Worm (Caenorhabditis elegans): ENCODE data around the gene tsp-5.

Gene tsp-5

ce11 chrIV:13591645-13592044, at the start of gene tsp-5:
Gene tsp-5 (minus strand): TSS chrIV:13591745.
- TF ChIP-seq tab-1 (GFP tag; IDR thresholded peaks at IDR 0.05) = no peak

DNA sequence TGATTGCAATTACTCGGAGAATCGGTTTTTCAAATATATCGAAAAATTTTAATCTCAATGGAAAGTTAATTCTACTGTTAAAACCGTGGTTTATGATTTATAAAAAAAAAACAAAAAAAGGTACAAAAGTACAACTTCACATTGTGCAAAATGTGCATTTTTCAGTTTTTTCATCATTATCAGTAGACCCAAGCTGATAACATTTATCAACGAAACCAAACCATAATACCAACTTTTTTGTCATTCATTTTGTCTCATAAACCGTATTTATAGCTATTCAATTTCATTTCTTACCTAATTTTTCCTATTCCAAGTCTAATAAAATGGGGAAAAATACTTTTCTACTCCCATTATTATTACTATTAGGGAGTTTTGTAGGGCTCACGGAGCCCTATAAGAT, 47.5 kb upstream of the tsp-5 start, which contains the start of gene ugt-22:
ugt-22 (plus strand) TSS at position 234 of the 400 bp plus-strand sequence.
- TF ChIP-seq cog-1 (tag; optimal IDR thresholded peaks at IDR 0.05) = no peak
- no peak for TF ChIP-seq ref-1 (GFP tag; conservative IDR thresholded peaks at IDR 0.05)
- no peak for TF ChIP-seq klf-2 (GFP tag; conservative IDR thresholded peaks at IDR 0.05)
- TF ChIP-seq med-1 (GFP tag; optimal IDR thresholded peaks at IDR 0.05; ENCODE audit: insufficient read depth) = no peak
- no peak for TF ChIP-seq tab-1 (GFP tag; IDR thresholded peaks at IDR 0.05)
- no peak for TF ChIP-seq flt-1 (GFP tag; IDR thresholded peaks at IDR 0.05)
- TF ChIP-seq T22C8.4 (GFP tag; IDR thresholded peaks at IDR 0.05) = no peak
- no peak for TF ChIP-seq ztf-23 (GFP tag; IDR thresholded peaks at IDR 0.05)

- TF ChIP-seq ztf-23 (GFP tag; IDR thresholded peaks at IDR 0.05) = no peak
- TF ChIP-seq flt-1 (GFP tag; IDR thresholded peaks at IDR 0.05) = no peak
- TF ChIP-seq ztf-29 (GFP tag; IDR thresholded peaks at IDR 0.05) = no peak
- TF ChIP-seq tab-1 (GFP tag; IDR thresholded peaks at IDR 0.05) = no peak
- TF ChIP-seq klf-2 (GFP tag; conservative IDR thresholded peaks at IDR 0.05) = no peak
- no peak for TF ChIP-seq med-1 (GFP tag; optimal IDR thresholded peaks at IDR 0.05; ENCODE audit: insufficient read depth)
- TF ChIP-seq T22C8.4 (GFP tag; IDR thresholded peaks at IDR 0.05) = no peak
- TF ChIP-seq ref-1 (GFP tag; conservative IDR thresholded peaks at IDR 0.05) = no peak
- no peak for TF ChIP-seq cog-1 (tag; optimal IDR thresholded peaks at IDR 0.05)
Observed at ce11 chrIV:13636975-13637374, 45.4 kb upstream of the tsp-5 start, which contains the start of gene C08F11.7. Gene C08F11.7 (plus strand): TSS chrIV:13637275.

DNA sequence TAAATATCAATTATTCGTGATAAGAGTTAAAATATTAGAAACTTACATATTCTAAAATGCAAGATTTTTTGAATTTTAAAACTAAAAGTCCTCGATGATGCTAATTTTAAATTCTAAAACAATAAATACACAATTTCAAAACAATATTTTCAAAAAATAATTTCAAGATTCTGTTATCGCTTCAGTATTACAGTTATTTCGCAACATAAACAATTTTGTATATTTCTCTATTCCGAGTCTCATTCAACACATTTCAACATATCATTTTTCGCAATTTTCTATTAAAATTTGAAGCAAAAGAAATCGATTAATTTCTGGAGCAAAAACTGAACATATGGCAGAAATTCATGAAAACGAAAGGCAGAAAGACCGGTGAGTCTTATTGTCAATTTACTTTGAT, 41.6 kb upstream of the tsp-5 start, which contains the start of gene fbxa-98:
fbxa-98 (plus strand) TSS at position 243 of the 400 bp plus-strand sequence.
- no peak for TF ChIP-seq cog-1 (tag; optimal IDR thresholded peaks at IDR 0.05)
- no peak for TF ChIP-seq ztf-23 (GFP tag; IDR thresholded peaks at IDR 0.05)
- no peak for TF ChIP-seq ztf-29 (GFP tag; IDR thresholded peaks at IDR 0.05)
- TF ChIP-seq med-1 (GFP tag; optimal IDR thresholded peaks at IDR 0.05; ENCODE audit: insufficient read depth) = no peak
- no peak for TF ChIP-seq klf-2 (GFP tag; conservative IDR thresholded peaks at IDR 0.05)
- no peak for TF ChIP-seq flt-1 (GFP tag; IDR thresholded peaks at IDR 0.05)
- TF ChIP-seq T22C8.4 (GFP tag; IDR thresholded peaks at IDR 0.05) = no peak

DNA sequence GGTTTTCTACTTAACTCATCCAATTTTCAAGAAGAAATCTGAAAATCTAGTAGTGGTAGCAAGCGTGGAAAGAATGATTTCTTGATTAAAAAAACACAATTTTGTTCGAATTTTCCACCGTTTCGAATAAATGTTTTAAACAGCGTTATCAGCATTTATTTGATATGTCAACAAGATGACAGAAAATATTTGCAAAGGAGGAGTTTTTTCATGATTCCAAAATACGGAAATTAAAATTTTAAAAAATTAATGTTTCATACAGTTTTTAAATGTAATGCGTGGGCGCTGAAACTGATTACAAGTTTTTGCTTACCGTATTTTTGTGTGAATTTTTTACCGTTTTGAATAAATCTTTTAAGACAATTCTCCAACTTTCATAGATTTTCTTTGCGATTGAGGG, 41.1 kb upstream of the tsp-5 start:
- TF ChIP-seq med-1 (GFP tag; optimal IDR thresholded peaks at IDR 0.05; ENCODE audit: insufficient read depth) (no peak), T22C8.4 (GFP tag; IDR thresholded peaks at IDR 0.05) (no peak), flt-1 (GFP tag; IDR thresholded peaks at IDR 0.05) (no peak), ztf-23 (GFP tag; IDR thresholded peaks at IDR 0.05) (no peak), klf-2 (GFP tag; conservative IDR thresholded peaks at IDR 0.05) (no peak), cog-1 (tag; optimal IDR thresholded peaks at IDR 0.05) (no peak), ztf-29 (GFP tag; IDR thresholded peaks at IDR 0.05) (no peak), tab-1 (GFP tag; IDR thresholded peaks at IDR 0.05) (no peak), ref-1 (GFP tag; conservative IDR thresholded peaks at IDR 0.05) (no peak)

- TF ChIP-seq cog-1 (tag; optimal IDR thresholded peaks at IDR 0.05) (no peak), med-1 (GFP tag; optimal IDR thresholded peaks at IDR 0.05; ENCODE audit: insufficient read depth) (no peak), ztf-23 (GFP tag; IDR thresholded peaks at IDR 0.05) (no peak), ztf-29 (GFP tag; IDR thresholded peaks at IDR 0.05) (no peak), flt-1 (GFP tag; IDR thresholded peaks at IDR 0.05) (no peak), tab-1 (GFP tag; IDR thresholded peaks at IDR 0.05) (no peak), T22C8.4 (GFP tag; IDR thresholded peaks at IDR 0.05) (no peak), ref-1 (GFP tag; conservative IDR thresholded peaks at IDR 0.05) (no peak), klf-2 (GFP tag; conservative IDR thresholded peaks at IDR 0.05) (no peak)
Observed at ce11 chrIV:13626469-13626868, 34.9 kb upstream of the tsp-5 start, which contains the start of gene sru-21. Gene sru-21 (plus strand): TSS chrIV:13626769.

- TF ChIP-seq flt-1 (GFP tag; IDR thresholded peaks at IDR 0.05) (no peak), ztf-29 (GFP tag; IDR thresholded peaks at IDR 0.05) (no peak), ref-1 (GFP tag; conservative IDR thresholded peaks at IDR 0.05) (no peak), ztf-23 (GFP tag; IDR thresholded peaks at IDR 0.05) (no peak), klf-2 (GFP tag; conservative IDR thresholded peaks at IDR 0.05) (no peak), T22C8.4 (GFP tag; IDR thresholded peaks at IDR 0.05) (no peak), tab-1 (GFP tag; IDR thresholded peaks at IDR 0.05) (no peak)
Observed at ce11 chrIV:13623533-13623932, 32.0 kb upstream of the tsp-5 start, which contains the start of gene C08F11.1. Gene C08F11.1 (plus strand): TSS chrIV:13623833.

DNA sequence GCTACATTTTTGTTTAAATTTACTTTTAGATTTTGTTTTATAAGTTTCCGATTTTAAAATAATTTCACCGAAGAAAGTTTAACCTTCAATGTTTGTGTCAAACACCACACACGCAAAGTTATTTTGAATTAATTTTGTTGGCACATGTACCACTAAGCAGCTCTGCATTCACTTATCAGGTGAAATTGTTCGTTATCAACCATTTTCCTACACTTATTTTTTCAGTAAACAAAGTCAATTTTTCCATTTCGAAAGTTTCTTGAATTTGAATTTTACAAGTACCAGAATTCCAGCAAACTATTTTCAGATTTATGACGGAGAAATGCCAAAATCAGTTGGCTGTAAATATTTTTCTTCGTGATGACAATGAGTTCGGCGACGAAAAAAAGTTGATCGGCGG, 27.7 kb upstream of the tsp-5 start, which contains the start of gene C08F11.3:
C08F11.3 (plus strand) TSS at position 301 of the 400 bp plus-strand sequence.
- TF ChIP-seq tab-1 (GFP tag; IDR thresholded peaks at IDR 0.05) (no peak), med-1 (GFP tag; optimal IDR thresholded peaks at IDR 0.05; ENCODE audit: insufficient read depth) (no peak), ztf-29 (GFP tag; IDR thresholded peaks at IDR 0.05) (no peak), ref-1 (GFP tag; conservative IDR thresholded peaks at IDR 0.05) (no peak), cog-1 (tag; optimal IDR thresholded peaks at IDR 0.05) (no peak), ztf-23 (GFP tag; IDR thresholded peaks at IDR 0.05) (no peak), klf-2 (GFP tag; conservative IDR thresholded peaks at IDR 0.05) (no peak), flt-1 (GFP tag; IDR thresholded peaks at IDR 0.05) (no peak), T22C8.4 (GFP tag; IDR thresholded peaks at IDR 0.05) (no peak)

ce11 chrIV:13609755-13610154, 18.2 kb upstream of the tsp-5 start, which contains the start of gene C08F11.13:
Gene C08F11.13 (minus strand): TSS chrIV:13609892.
- TF ChIP-seq T22C8.4 (GFP tag; IDR thresholded peaks at IDR 0.05) (no peak), klf-2 (GFP tag; conservative IDR thresholded peaks at IDR 0.05) (no peak), cog-1 (tag; optimal IDR thresholded peaks at IDR 0.05) (no peak), ztf-23 (GFP tag; IDR thresholded peaks at IDR 0.05) (no peak), ztf-29 (GFP tag; IDR thresholded peaks at IDR 0.05) (no peak), med-1 (GFP tag; optimal IDR thresholded peaks at IDR 0.05; ENCODE audit: insufficient read depth) (no peak), ref-1 (GFP tag; conservative IDR thresholded peaks at IDR 0.05) (no peak), tab-1 (GFP tag; IDR thresholded peaks at IDR 0.05) (no peak), flt-1 (GFP tag; IDR thresholded peaks at IDR 0.05) (no peak)
